Worm (Caenorhabditis elegans): ENCODE measurements around the gene C36C5.4.

C36C5.4 gene

DNA sequence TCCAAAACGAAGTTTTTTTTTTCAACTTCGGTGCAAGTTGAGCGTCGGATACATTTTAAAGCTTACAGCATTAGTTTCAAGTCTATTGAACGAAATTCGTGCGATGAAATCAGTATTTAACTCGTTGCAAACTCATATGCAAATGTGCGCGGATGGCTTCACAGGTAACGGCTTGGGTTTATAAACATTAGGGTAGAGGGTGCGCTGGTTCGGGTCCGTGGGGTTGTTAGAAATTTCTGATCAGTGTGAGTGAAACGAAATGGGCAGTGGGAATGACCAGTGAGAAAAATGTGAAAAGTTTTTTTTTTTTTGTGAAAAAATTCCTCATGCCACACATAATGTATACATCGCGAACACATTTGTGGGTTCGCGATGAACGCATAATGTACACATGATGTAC lies 3.2 kb upstream of the C36C5.4 start (continued):
- TF ChIP-seq F23B12.7 (tag; optimal IDR thresholded peaks at IDR 0.05; ENCODE audit: insufficient read depth) (no peak), F22D6.2 (tag; optimal IDR thresholded peaks at IDR 0.05) (no peak), hmg-1.2 (GFP tag; IDR thresholded peaks at IDR 0.05) (0 out of 2 replicates have a peak, but pooled peaks have one; percentile 41), Y95B8A.8 (GFP tag; IDR thresholded peaks at IDR 0.05) (0 out of 2 replicates have a peak, but pooled peaks have one; percentile 16), Y67H2A.10 (GFP tag; conservative IDR thresholded peaks at IDR 0.05) (no peak), akir-1 (GFP tag; optimal IDR thresholded peaks at IDR 0.05) (no peak), dpff-1 (tag; optimal IDR thresholded peaks at IDR 0.05) (no peak), rcor-1 (GFP tag; IDR thresholded peaks at IDR 0.05) (peak; percentile 66), nhr-120 (GFP tag; IDR thresholded peaks at IDR 0.05) (no peak), snpc-1.3 (tag; optimal IDR thresholded peaks at IDR 0.05; ENCODE audit: insufficient read depth) (no peak), tlf-1 (GFP tag; optimal IDR thresholded peaks at IDR 0.05) (no peak), madf-6 (GFP tag; IDR thresholded peaks at IDR 0.05) (peak; percentile 56; the same call in 1 of the 2 replicates), rec-8 (tag; optimal IDR thresholded peaks at IDR 0.05) (peak in 1 of 2 experiments; percentile 64), hrde-1 (tag; optimal IDR thresholded peaks at IDR 0.05; ENCODE audit: borderline replicate concordance) (no peak), ekl-4 (GFP tag; IDR thresholded peaks at IDR 0.05) (no peak), ztf-3 (GFP tag; optimal IDR thresholded peaks at IDR 0.05) (no peak), lin-54 (GFP tag; optimal IDR thresholded peaks at IDR 0.05) (peak; percentile 52), nfya-1 (tag; optimal IDR thresholded peaks at IDR 0.05; ENCODE audit: borderline replicate concordance, insufficient read depth) (no peak), ztf-18 (tag; optimal IDR thresholded peaks at IDR 0.05) (peak; percentile 30), T07F8.4 (tag; optimal IDR thresholded peaks at IDR 0.05) (peak; percentile 47), snpc-3.4 (tag; optimal IDR thresholded peaks at IDR 0.05) (peak; percentile 1), ceh-27 (GFP tag; optimal IDR thresholded peaks at IDR 0.05) (no peak), zim-3 (tag; optimal IDR thresholded peaks at IDR 0.05) (peak; percentile 22), ama-1 (optimal IDR thresholded peaks at IDR 0.05) (no peak), ama-1 (GFP tag; optimal IDR thresholded peaks at IDR 0.05) (no peak), K12H6.12 (tag; optimal IDR thresholded peaks at IDR 0.05) (no peak), F52B5.7 (tag; optimal IDR thresholded peaks at IDR 0.05) (peak; percentile 47), B0035.1 (tag; optimal IDR thresholded peaks at IDR 0.05) (no peak), sea-2 (GFP tag; IDR thresholded peaks at IDR 0.05) (no peak), ceh-40 (GFP tag; IDR thresholded peaks at IDR 0.05) (no peak), hlh-26 (GFP tag; conservative IDR thresholded peaks at IDR 0.05) (no peak), madf-8 (GFP tag; conservative IDR thresholded peaks at IDR 0.05) (peak; percentile 27; the same call in 1 of the 2 replicates), ztf-28 (GFP tag; IDR thresholded peaks at IDR 0.05) (0 out of 2 replicates have a peak, but pooled peaks have one; percentile 35), zfh-2 (GFP tag; conservative IDR thresholded peaks at IDR 0.05) (no peak), lir-1 (GFP tag; conservative IDR thresholded peaks at IDR 0.05) (no peak), F57C9.4 (tag; optimal IDR thresholded peaks at IDR 0.05) (no peak), somi-1 (GFP tag; optimal IDR thresholded peaks at IDR 0.05) (no peak), snpc-1.1 (tag; optimal IDR thresholded peaks at IDR 0.05; ENCODE audit: insufficient read depth) (no peak), C06A6.2 (GFP tag; conservative IDR thresholded peaks at IDR 0.05) (no peak), ZK185.1 (tag; optimal IDR thresholded peaks at IDR 0.05; ENCODE audit: poor library complexity, severe bottlenecking) (no peak), madf-10 (tag; optimal IDR thresholded peaks at IDR 0.05) (peak; percentile 2), pha-4 (tag; optimal IDR thresholded peaks at IDR 0.05) (no peak), lsy-27 (tag; optimal IDR thresholded peaks at IDR 0.05; ENCODE audit: borderline replicate concordance, insufficient read depth) (no peak), ztf-22 (GFP tag; optimal IDR thresholded peaks at IDR 0.05) (no peak), T26A5.8 (tag; optimal IDR thresholded peaks at IDR 0.05) (no peak), attf-6 (GFP tag; IDR thresholded peaks at IDR 0.05) (no peak), tbx-9 (tag; optimal IDR thresholded peaks at IDR 0.05; ENCODE audit: borderline replicate concordance) (no peak)

All from whole organism, young adult.